Worm (Caenorhabditis elegans) whole organism, dauer: ENCODE measurements around the gene lips-8.

Experiments used
- unc-62 ChIP-seq: sonication (generic microtip); optimal IDR thresholded peaks from 2 replicates; lab custom pipeline; 2017; ENCODE audit warnings: missing biosample characterization, missing genetic modification reagents, missing genetic modification characterization

The lips-8 gene

DNA sequence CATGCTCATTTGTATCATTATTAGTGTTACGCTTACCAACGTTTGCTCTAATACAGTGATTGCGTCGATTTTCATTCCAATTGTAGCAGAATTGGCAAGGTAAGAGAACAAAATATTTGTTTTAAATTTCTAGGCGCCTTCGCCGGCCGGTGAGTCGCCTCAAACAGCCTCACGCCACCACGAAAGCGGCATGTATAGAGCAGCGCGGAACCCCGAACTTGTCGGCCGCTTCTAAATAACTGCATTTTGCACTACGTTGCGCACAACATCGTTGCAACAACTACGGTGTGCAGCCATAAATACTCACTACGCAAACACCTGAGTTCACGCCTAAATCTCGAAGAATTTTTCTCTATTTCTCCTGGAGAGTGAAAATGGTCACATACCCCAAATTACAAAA lies 1.1 kb upstream of the lips-8 start:
- no peak for TF ChIP-seq unc-62 (GFP tag; lab: Kevin White, UChicago)

DNA sequence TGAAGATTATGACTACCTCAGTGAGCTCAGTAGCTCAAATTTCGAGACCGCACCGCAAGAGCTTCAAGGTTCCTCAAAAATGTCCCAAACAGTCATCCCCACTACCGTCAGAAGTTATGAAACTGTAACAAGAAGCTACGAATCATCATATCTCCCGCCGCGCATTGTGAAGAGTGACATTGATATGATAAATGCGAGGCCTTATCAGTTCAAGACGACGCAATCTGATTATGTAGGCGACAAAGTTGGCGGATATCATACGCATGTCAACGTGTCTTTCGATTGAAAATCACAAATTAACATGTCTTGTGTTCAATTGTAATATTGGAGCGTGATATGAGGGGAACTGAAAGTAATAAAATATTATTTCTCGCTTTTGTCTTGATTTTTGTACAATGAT lies 2.2 kb downstream of the lips-8 start:
- TF ChIP-seq unc-62 (GFP tag; lab: Kevin White, UChicago) = no peak

DNA sequence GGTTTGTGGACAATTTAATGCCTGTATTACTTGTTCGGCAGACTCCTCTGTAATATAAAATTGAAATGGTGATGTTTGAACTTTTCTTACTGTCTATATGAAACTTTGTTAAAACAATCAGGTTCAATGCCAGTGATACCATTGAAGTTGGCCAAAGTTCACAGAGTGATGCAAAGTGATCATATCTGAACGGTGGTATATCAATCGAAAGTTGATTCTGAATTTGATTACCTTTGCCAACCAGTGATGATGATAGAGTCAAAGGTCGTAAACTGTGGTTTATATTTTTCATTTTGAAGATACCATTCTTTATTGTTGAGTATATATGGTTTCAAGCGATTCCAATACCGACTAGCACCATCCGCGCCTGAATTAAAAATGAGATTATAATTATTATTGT lies 5.1 kb downstream of the lips-8 start:
- TF ChIP-seq unc-62 (GFP tag; lab: Kevin White, UChicago) = no peak

DNA sequence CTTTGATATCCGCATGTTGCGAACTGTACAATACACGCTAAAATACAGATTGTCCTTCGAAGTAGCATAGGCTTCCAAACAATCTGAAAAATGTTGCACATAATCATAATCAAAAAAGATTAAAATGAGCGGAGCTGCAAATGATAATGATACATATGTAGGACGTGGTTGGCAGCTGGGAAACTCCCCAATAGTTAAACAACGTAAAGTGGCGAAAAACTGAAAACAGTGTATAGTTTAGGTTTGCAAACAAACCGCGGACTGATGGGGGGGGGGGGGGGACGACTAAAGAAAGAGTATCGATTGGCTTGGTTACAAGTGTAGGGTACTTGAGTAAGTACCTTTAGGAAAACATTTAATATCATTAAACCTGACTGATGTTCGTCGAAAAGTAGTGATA lies 6.9 kb downstream of the lips-8 start, which contains the start of gene hex-5:
Gene hex-5 (minus strand): TSS at position 101 of the 400 bp plus-strand sequence.
- TF ChIP-seq unc-62 (GFP tag; lab: Kevin White, UChicago) = no peak

DNA sequence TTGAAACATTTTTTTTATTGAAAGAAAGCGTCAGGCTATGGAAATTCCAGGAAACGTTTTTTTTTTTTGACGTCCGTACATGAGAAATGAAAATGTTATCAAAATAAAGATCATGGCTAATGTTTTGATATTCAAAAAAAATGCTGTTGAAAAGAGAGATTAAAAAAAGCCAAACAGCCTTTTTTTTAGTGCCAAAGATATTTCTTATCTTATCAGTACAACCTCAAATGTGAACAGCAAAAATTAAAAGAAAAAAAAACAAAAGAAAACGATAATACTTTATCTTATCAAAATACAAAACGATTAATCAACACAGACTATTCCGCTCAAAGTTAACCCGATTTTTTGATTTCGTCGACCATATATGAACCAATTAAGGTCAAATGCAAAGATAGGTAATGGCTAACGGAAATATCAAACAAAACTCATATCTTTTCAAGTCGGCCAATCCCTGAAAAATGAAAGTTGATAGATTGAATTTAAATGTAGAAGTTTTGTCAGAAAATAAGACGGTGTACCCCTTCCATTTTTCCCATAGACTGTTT lies 9.0 kb downstream of the lips-8 start:
- TF ChIP-seq unc-62 (GFP tag; lab: Kevin White, UChicago) = no peak

DNA sequence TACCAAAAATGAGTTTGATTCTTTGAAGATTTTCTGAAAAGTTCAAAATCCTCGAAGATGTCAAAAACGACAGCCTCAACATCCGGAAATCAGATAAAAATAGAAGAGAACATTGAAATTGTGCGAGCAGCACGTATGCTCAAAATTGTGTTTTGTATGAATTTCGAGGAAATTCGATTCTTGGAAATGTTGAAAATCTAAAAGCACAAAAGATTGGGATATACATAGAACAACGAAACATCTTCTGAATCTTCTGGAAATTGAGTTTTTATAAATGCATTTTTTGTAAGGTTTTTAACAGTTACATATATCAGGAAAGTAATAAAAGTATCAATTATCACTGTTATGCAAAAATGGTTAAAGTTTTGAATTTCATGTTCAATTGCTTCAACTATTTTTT lies 12.4 kb downstream of the lips-8 start:
- TF ChIP-seq unc-62 (GFP tag; lab: Kevin White, UChicago) = no peak

DNA sequence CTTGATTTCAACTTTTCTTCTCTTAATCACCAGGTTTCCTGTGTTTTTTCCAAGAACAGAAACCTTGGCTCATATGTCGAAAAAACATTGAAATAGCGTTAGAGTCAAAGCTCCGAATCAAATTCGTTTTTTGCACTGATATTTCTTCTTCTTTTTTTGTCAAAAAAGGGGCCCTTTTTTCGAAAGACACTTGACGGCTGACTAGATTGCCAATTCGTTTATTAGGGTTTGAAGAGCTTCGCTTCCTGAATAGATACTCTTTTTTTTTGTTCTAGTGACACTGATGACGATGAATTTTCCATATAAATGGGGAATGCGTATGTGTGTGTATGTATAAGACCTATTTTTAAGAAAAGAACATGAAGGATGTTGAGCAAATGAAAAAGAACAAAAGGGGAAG lies 18.5 kb downstream of the lips-8 start:
- TF ChIP-seq unc-62 (GFP tag; lab: Kevin White, UChicago) = no peak

DNA sequence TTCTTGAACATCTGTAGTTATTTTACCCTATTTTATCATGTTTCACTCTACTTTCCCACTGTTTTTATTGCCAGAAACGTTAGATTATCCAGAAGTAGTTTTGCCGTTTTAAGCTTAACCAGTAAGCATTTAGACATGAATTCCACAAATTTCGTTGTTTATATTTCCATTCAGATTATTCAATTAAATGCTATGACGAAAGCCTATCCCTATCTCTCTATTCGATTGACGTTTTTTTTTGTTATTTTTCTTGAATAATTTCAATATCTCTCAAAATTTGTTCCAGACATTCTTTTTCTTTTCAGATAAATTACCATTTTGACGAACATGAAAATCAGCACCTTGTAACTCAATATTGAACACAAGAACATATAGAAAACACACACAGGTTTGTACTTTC lies 20.2 kb downstream of the lips-8 start, which contains the start of gene npr-40:
Gene npr-40 (plus strand): TSS at position 301 of the 400 bp plus-strand sequence.
- TF ChIP-seq unc-62 (GFP tag; lab: Kevin White, UChicago) = no peak

DNA sequence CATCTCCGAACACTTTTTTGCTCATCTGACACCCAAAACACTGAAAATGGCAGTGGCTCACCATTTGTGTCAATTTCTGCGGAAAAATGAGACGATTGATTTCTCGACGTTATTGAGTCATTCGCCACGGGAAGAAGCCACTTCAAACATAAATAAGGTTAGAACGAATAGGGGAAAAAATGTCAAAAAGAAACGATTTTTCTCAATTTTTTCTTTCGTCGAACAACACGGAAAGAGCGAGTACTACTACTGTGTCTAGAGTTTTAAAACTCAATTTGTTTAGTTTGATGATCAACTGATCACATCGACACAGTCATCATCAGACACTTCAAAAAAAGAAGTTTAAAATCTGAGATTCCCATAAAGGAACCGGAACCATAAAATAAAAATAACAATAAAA lies 22.6 kb downstream of the lips-8 start:
- TF ChIP-seq unc-62 (GFP tag; lab: Kevin White, UChicago) = no peak

DNA sequence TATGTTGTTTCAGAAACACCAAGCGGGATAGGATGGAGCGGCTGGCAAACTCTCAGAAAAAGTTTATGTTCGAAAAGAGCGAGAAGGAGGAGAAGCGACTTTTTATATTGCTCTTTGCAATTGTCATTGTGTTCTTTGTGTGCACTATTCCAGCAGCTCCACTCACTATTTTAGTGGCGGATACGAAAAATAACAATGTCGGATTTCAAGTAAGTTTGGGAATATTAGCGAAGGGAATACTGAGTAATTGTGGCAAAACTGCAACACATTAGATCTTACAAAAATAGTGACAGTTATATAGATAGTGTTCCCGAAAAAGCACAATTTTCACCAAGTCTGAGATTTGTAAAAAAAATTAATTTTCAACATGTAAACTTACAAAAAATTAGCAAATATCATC lies 24.5 kb downstream of the lips-8 start:
- TF ChIP-seq unc-62 (GFP tag; lab: Kevin White, UChicago) = no peak

DNA sequence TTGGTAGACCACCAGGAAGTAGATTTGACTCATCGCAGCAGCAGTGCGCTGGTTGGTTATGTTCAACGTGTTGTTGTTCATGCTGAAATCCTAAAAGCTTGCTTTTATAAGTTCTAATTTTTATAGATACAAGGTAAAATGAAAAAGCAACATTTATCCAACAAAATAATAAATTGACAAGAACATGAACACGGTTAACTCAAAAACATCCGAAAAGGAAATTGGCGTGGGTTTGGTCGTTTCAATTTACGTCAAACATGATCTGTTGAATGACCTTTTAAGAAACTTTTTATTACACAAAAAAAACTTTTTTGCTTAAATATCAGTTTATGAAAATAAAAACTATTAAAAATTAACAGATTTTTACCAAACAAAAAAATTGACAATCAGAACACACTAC lies 30.5 kb downstream of the lips-8 start, which contains the start of gene ntr-2:
Gene ntr-2 (minus strand): TSS at position 101 of the 400 bp plus-strand sequence.
- no peak for TF ChIP-seq unc-62 (GFP tag; lab: Kevin White, UChicago)

DNA sequence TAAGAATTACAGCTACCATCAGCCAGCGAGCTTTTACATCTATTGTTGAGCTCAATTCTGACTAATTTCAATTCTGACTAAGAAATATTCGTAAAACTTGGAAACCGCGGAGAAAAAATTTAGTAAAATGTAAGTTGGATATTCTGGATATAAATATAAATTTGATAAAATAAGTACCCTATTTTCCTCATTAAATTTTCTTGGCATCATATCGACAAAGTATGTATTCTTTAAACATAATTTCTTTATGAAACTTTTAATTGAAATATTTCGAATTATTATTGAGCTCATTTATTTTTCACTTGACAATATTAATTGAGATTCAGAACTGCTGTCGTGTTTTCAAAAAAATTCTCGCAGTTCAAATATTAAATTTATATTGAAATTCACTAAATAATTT lies 31.2 kb downstream of the lips-8 start:
- no peak for TF ChIP-seq unc-62 (GFP tag; lab: Kevin White, UChicago)

DNA sequence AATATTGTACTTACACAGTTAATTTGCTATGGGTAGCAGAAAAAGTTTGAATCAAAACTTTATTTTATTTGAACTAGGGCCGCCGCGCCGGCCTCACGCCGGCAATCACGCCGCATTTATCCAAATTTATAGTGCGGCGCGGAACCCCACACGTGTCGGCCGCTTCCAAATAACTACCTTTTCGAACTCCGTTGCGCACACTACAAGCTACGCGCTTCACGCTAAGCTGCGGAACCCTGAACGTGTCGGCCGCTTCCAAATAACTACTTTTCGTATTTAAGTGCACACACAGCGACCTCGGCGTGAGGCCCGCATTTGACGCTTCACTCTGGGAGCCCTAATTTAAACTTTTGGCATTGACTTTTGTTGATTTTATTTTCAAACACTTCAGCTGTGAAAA lies 33.1 kb downstream of the lips-8 start:
- TF ChIP-seq unc-62 (GFP tag; lab: Kevin White, UChicago) = no peak

DNA sequence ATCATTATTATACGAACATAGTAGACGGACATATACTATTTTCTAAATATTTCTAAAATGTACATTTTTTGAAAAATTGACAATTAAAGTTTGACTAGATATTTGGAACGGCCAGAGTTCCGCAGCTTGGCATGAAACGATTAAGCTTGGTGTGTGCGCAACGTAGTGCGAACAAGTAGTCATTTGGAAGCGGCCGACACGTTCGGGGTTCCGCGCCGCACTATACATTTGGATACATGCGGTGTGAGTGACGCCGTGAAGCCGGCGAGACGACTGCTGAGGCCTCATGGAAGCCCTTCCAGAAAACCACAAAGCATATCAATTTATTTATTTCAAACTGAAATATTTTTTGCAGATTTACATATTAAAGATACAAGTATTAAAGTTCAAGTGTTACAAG lies 39.9 kb downstream of the lips-8 start:
- no peak for TF ChIP-seq unc-62 (GFP tag; lab: Kevin White, UChicago)

DNA sequence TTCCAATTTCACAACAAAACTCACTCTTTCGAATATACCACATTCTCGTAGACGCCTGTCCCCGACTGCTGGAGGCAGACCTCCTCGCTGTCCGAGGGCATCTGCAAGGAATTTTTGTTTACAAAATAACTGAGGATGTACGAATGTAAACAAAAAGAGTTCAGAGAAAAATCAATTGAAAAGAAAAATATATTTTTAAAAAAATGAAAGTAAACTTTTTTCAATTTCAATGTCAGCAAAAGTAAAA lies 47.8 kb downstream of the lips-8 start, which contains the start of gene mrp-5:
Gene mrp-5 (minus strand): TSS at position 101 of the 247 bp plus-strand sequence.
- no peak for TF ChIP-seq unc-62 (GFP tag; lab: Kevin White, UChicago)

DNA sequence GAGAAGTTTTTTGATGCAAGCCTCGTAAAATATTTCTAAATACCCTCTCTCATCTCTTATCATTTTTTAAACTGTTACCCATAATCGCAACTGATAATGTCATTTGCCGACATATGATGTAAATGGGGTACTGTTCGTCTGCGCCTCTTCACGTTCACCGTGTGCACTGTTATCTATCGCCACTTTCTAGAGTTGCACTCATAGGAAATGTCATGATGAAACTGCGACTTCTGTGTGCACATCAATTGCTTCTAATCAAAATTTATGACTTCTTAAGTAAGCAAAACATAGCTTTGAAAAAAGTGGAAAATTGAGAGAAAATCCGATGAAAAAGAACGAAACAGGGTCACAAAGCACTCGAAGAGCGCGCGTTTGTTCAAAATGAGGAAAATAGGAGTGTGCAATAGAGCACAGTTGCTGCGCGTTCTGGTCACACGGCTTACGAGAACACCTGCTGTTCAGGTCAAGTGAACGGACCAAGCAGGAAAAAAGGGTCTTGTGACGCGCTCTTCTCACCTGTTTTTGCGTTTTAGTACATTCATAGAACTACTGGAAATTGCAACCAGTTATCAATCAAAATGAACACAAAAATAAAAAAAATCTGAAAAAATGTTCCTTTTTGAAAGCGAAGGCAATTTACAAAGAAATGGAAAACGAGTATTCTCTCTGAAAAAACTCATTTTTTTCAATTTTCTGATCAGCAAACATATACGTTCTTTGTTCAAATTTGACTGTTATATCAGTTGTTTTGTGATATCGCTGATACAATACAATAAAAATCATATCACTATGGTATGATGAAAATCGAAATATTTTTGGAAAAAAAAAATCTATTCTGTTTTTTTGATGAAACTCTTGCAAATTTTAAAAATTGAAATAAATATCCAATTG lies 48.4 kb downstream of the lips-8 start:
- no peak for TF ChIP-seq unc-62 (GFP tag; lab: Kevin White, UChicago)

DNA sequence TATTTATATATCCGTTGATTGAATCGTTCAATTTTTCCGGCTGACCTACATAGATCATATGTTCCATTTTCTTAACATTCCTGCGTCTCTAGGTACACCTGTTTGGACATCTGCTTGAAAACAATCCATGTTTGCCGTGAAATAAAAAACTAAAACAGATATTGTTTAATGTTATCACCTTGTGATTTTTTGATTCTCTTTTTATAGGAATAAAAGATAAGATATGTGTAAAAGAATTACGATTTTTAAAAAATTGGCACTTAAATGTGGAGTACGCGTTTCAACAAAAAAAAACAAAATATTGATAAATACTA lies 49.0 kb downstream of the lips-8 start:
- TF ChIP-seq unc-62 (GFP tag; lab: Kevin White, UChicago) = no peak
